Worm (Caenorhabditis elegans) whole organism, L1 larva: ENCODE data around the gene F40G9.8.

Source experiments
- C16A3.4 ChIP-seq: fragments of 150-350 bp; optimal IDR thresholded peaks from 2 replicates; lab custom pipeline; 2014; ENCODE audit warnings: missing biosample characterization, missing genetic modification characterization
- C34B4.2 ChIP-seq: sonication (generic microtip); optimal IDR thresholded peaks from 2 replicates; lab custom pipeline; 2017; ENCODE audit warnings: mild to moderate bottlenecking, missing genetic modification characterization, missing compliant biosample characterization
- Y116A8C.19 ChIP-seq: sonication (generic microtip); optimal IDR thresholded peaks from 2 replicates; lab custom pipeline; 2016; ENCODE audit warnings: missing compliant biosample characterization, missing genetic modification characterization, borderline replicate concordance
- aly-2 ChIP-seq: fragments of 150-350 bp; optimal IDR thresholded peaks from 2 replicates; lab custom pipeline; 2014; ENCODE audit warnings: missing biosample characterization, missing genetic modification characterization
- ama-1 ChIP-seq: fragments of 150-350 bp; optimal IDR thresholded peaks from 2 replicates; lab custom pipeline; 2014
- blmp-1 ChIP-seq: fragments of 150-350 bp; optimal IDR thresholded peaks from 2 replicates; lab custom pipeline; 2014; ENCODE audit warnings: missing biosample characterization, missing genetic modification characterization
- ceh-88 ChIP-seq: fragments of 200-800 bp; sonication (Bioruptor generic); IDR thresholded peaks from 2 replicates; pipeline ENCODE4 v1.3.6; 2022; ENCODE audit warnings: missing genetic modification characterization, missing compliant biosample characterization
- ceh-90 ChIP-seq: sonication (generic microtip); optimal IDR thresholded peaks from 2 replicates; lab custom pipeline; 2016; ENCODE audit warnings: missing genetic modification characterization, missing compliant biosample characterization
- ces-1 ChIP-seq: fragments of 150-350 bp; optimal IDR thresholded peaks from 2 replicates; lab custom pipeline; 2014; ENCODE audit warnings: missing biosample characterization, missing genetic modification reagents, missing genetic modification characterization
- dpl-1 ChIP-seq, 3 experiments: fragments of 150-350 bp in 2 of 3; sonication (generic microtip) in 1 of 3; optimal IDR thresholded peaks; 2 replicates each; lab custom pipeline; 2014 to 2017; ENCODE audit warnings: missing biosample characterization in 3 of 3, missing genetic modification characterization in 3 of 3, missing genetic modification reagents in 3 of 3
- dsc-1 ChIP-seq: sonication (generic microtip); optimal IDR thresholded peaks from 2 replicates; lab custom pipeline; 2016; ENCODE audit warnings: mild to moderate bottlenecking, missing genetic modification characterization, missing compliant biosample characterization
- efl-1 ChIP-seq, 4 experiments: fragments of 150-350 bp; optimal IDR thresholded peaks in 3 of 4; peaks in 1 of 4; 1 replicate in 1 of 4; 2 replicates in 3 of 4; lab custom pipeline; 2014; ENCODE audit warnings: missing biosample characterization in 2 of 4, missing genetic modification characterization in 2 of 4, missing genetic modification reagents in 2 of 4
- efl-3 ChIP-seq: fragments of 200-800 bp; sonication (Bioruptor generic); optimal IDR thresholded peaks from 2 replicates; lab custom pipeline; 2018; ENCODE audit warnings: mild to moderate bottlenecking, missing genetic modification characterization, missing compliant biosample characterization
- elt-2 ChIP-seq: sonication (generic microtip); optimal IDR thresholded peaks from 2 replicates; lab custom pipeline; 2016; ENCODE audit warnings: missing genetic modification characterization, mild to moderate bottlenecking, inconsistent platforms, missing compliant biosample characterization, missing genetic modification reagents
- elt-3 ChIP-seq, 6 experiments: fragments of 150-350 bp in 1 of 6; sonication (generic microtip); optimal IDR thresholded peaks; 2 replicates each; lab custom pipeline; 2017 to 2018; ENCODE audit warnings: missing biosample characterization in 6 of 6, missing genetic modification characterization in 6 of 6, inconsistent platforms in 1 of 6
- ets-5 ChIP-seq: fragments of 200-800 bp; sonication (Bioruptor generic); IDR thresholded peaks from 2 replicates; pipeline ENCODE4 v1.3.6; 2022; ENCODE audit warnings: missing genetic modification characterization, missing compliant biosample characterization
- fkh-10 ChIP-seq: sonication (generic microtip); optimal IDR thresholded peaks from 2 replicates; lab custom pipeline; 2017; ENCODE audit warnings: missing biosample characterization, missing genetic modification reagents, missing genetic modification characterization
- fkh-4 ChIP-seq: sonication (generic microtip); optimal IDR thresholded peaks from 2 replicates; lab custom pipeline; 2016; ENCODE audit warnings: missing compliant biosample characterization, missing genetic modification characterization, borderline replicate concordance
- fkh-8 ChIP-seq: sonication (generic microtip); optimal IDR thresholded peaks from 2 replicates; lab custom pipeline; 2016; ENCODE audit warnings: mild to moderate bottlenecking, missing genetic modification characterization, missing compliant biosample characterization
- fos-1 ChIP-seq: fragments of 150-350 bp; optimal IDR thresholded peaks from 2 replicates; lab custom pipeline; 2014; ENCODE audit warnings: missing biosample characterization, missing genetic modification characterization
- irx-1 ChIP-seq: sonication (generic microtip); optimal IDR thresholded peaks from 2 replicates; lab custom pipeline; 2016; ENCODE audit warnings: missing genetic modification characterization, missing compliant biosample characterization
- isw-1 ChIP-seq: fragments of 200-800 bp; sonication (Bioruptor generic); IDR thresholded peaks from 2 replicates; pipeline ENCODE4 v1.3.6; 2022; ENCODE audit warnings: missing genetic modification characterization, missing compliant biosample characterization
- jun-1 ChIP-seq: fragments of 150-350 bp; optimal IDR thresholded peaks from 2 replicates; lab custom pipeline; 2014; ENCODE audit warnings: missing biosample characterization, missing genetic modification reagents, missing genetic modification characterization
- lin-13 ChIP-seq: fragments of 150-350 bp; optimal IDR thresholded peaks from 2 replicates; lab custom pipeline; 2014; ENCODE audit warnings: missing biosample characterization, missing genetic modification reagents, missing genetic modification characterization
- lin-14 ChIP-seq: fragments of 200-800 bp; sonication (Bioruptor generic); optimal IDR thresholded peaks from 2 replicates; lab custom pipeline; 2018; ENCODE audit warnings: mild to moderate bottlenecking, missing genetic modification characterization, moderate library complexity, missing compliant biosample characterization
- lin-35 ChIP-seq, 2 experiments: fragments of 150-350 bp; optimal IDR thresholded peaks; 2 replicates each; lab custom pipeline; 2014; ENCODE audit warnings: missing biosample characterization in 2 of 2, missing genetic modification characterization in 2 of 2, missing genetic modification reagents in 2 of 2
- lin-39 ChIP-seq: fragments of 150-350 bp; optimal IDR thresholded peaks from 2 replicates; lab custom pipeline; 2014; ENCODE audit warnings: missing biosample characterization, missing genetic modification reagents, missing genetic modification characterization
- lir-3 ChIP-seq: sonication (generic microtip); optimal IDR thresholded peaks from 2 replicates; lab custom pipeline; 2016; ENCODE audit warnings: mild to moderate bottlenecking, missing genetic modification characterization, moderate library complexity, missing compliant biosample characterization; ENCODE audit not compliant: poor library complexity
- lsy-2 ChIP-seq, 2 experiments: fragments of 150-350 bp; optimal IDR thresholded peaks; 2 replicates each; lab custom pipeline; 2014; ENCODE audit warnings: missing biosample characterization in 2 of 2, missing genetic modification characterization in 2 of 2
- mdl-1 ChIP-seq, 2 experiments: fragments of 150-350 bp; optimal IDR thresholded peaks; 2 replicates each; lab custom pipeline; 2014 to 2017; ENCODE audit warnings: missing biosample characterization in 2 of 2, missing genetic modification characterization in 2 of 2, inconsistent platforms in 1 of 2
- mef-2 ChIP-seq: fragments of 150-350 bp; optimal IDR thresholded peaks from 2 replicates; lab custom pipeline; 2014; ENCODE audit warnings: missing biosample characterization, missing genetic modification characterization
- nhr-12 ChIP-seq: sonication (generic microtip); optimal IDR thresholded peaks from 2 replicates; lab custom pipeline; 2017; ENCODE audit warnings: missing biosample characterization, missing genetic modification characterization
- nhr-19 ChIP-seq: fragments of 200-800 bp; sonication (Bioruptor generic); conservative IDR thresholded peaks from 2 replicates; pipeline ENCODE4 v1.3.6; 2022; ENCODE audit warnings: missing genetic modification characterization, missing compliant biosample characterization
- nhr-28 ChIP-seq: fragments of 150-350 bp; optimal IDR thresholded peaks from 2 replicates; lab custom pipeline; 2014; ENCODE audit warnings: missing biosample characterization, missing genetic modification characterization
- nhr-71 ChIP-seq: sonication (generic microtip); optimal IDR thresholded peaks from 2 replicates; lab custom pipeline; 2016; ENCODE audit warnings: mild to moderate bottlenecking, missing genetic modification characterization, moderate library complexity, missing compliant biosample characterization
- nhr-76 ChIP-seq: sonication (generic microtip); optimal IDR thresholded peaks from 2 replicates; lab custom pipeline; 2017; ENCODE audit warnings: missing biosample characterization, missing genetic modification characterization
- nhr-84 ChIP-seq: sonication (generic microtip); optimal IDR thresholded peaks from 2 replicates; lab custom pipeline; 2017; ENCODE audit warnings: missing biosample characterization, missing genetic modification characterization
- nhr-90 ChIP-seq: sonication (generic microtip); optimal IDR thresholded peaks from 2 replicates; lab custom pipeline; 2016; ENCODE audit warnings: mild to moderate bottlenecking, missing genetic modification characterization, missing compliant biosample characterization; ENCODE audit not compliant: poor library complexity
- pag-3 ChIP-seq: sonication (generic microtip); optimal IDR thresholded peaks from 2 replicates; lab custom pipeline; 2017; ENCODE audit warnings: missing genetic modification characterization, mild to moderate bottlenecking, missing compliant biosample characterization, antibody characterized with exemption, borderline replicate concordance; ENCODE audit not compliant: insufficient read depth
- pax-3 ChIP-seq: fragments of 200-800 bp; sonication (Bioruptor generic); optimal IDR thresholded peaks from 2 replicates; lab custom pipeline; 2018; ENCODE audit warnings: mild to moderate bottlenecking, missing genetic modification characterization, moderate library complexity, missing compliant biosample characterization
- rnt-1 ChIP-seq: sonication (generic microtip); optimal IDR thresholded peaks from 2 replicates; lab custom pipeline; 2016; ENCODE audit warnings: mild to moderate bottlenecking, missing genetic modification characterization, moderate library complexity, missing compliant biosample characterization
- snu-23 ChIP-seq: sonication (generic microtip); optimal IDR thresholded peaks from 2 replicates; lab custom pipeline; 2016; ENCODE audit warnings: missing genetic modification characterization, missing compliant biosample characterization
- sptf-1 ChIP-seq: fragments of 150-350 bp; optimal IDR thresholded peaks from 2 replicates; lab custom pipeline; 2014; ENCODE audit warnings: missing biosample characterization, missing genetic modification characterization
- sup-37 ChIP-seq: fragments of 200-800 bp; sonication (Bioruptor generic); optimal IDR thresholded peaks from 2 replicates; lab custom pipeline; 2018; ENCODE audit warnings: mild to moderate bottlenecking, missing genetic modification characterization, missing compliant biosample characterization
- swsn-7 ChIP-seq: sonication (generic microtip); optimal IDR thresholded peaks from 2 replicates; lab custom pipeline; 2016; ENCODE audit warnings: missing genetic modification characterization, missing compliant biosample characterization
- tbx-2 ChIP-seq: sonication (generic microtip); optimal IDR thresholded peaks from 2 replicates; lab custom pipeline; 2016; ENCODE audit warnings: missing genetic modification characterization, missing compliant biosample characterization
- unc-130 ChIP-seq: fragments of 150-350 bp; optimal IDR thresholded peaks from 2 replicates; lab custom pipeline; 2017; ENCODE audit warnings: missing biosample characterization, missing genetic modification characterization, inconsistent platforms
- unc-98 ChIP-seq: fragments of 200-800 bp; sonication (Bioruptor generic); IDR thresholded peaks from 2 replicates; pipeline ENCODE4 v1.3.6; 2022; ENCODE audit warnings: missing genetic modification characterization, missing compliant biosample characterization
- vab-15 ChIP-seq: sonication (generic microtip); optimal IDR thresholded peaks from 2 replicates; lab custom pipeline; 2017; ENCODE audit warnings: missing genotype, mild to moderate bottlenecking, missing genetic modification characterization, missing compliant biosample characterization
- zip-4 ChIP-seq: fragments of 200-800 bp; sonication (Bioruptor generic); optimal IDR thresholded peaks from 2 replicates; lab custom pipeline; 2018; ENCODE audit warnings: mild to moderate bottlenecking, missing genetic modification characterization, moderate library complexity, missing compliant biosample characterization
- ztf-11 ChIP-seq, 2 experiments: sonication (generic microtip); optimal IDR thresholded peaks; 2 replicates each; lab custom pipeline; 2016 to 2017; ENCODE audit warnings: missing genetic modification characterization in 2 of 2, missing biosample characterization in 1 of 2, missing compliant biosample characterization in 1 of 2
- ztf-4 ChIP-seq: fragments of 150-350 bp; optimal IDR thresholded peaks from 2 replicates; lab custom pipeline; 2014; ENCODE audit warnings: missing biosample characterization, missing genetic modification characterization

F40G9.8 gene

DNA sequence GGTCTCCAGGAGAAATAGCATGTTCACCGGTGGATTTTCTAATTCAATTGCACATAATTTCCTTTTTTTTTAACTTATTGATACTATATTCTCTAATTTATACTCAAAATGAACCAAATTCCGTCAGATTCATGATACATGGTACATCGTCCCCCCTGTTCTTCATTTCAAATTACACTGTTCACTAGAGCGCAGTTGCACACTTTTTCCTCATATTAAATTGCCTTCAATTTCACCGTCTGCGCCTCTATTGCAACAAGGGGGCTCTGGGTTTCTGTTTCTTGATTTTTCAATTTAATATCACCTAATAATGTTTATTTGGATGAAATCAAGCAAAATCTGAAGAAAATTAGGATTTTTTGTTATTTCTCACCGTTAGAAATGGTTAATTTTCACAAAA lies 33.0 kb downstream of the F40G9.8 start:
- no peak for TF ChIP-seq fos-1
- TF ChIP-seq pax-3 (tag; lab: Kevin White, UChicago) = no peak
- peak; percentile 77 for TF ChIP-seq lin-14 (GFP tag; lab: Kevin White, UChicago)
- TF ChIP-seq efl-3 (GFP tag; lab: Kevin White, UChicago) = no peak
- no peak for TF ChIP-seq mdl-1 (tag; optimal IDR thresholded peaks at IDR 0.05; lab: Kevin White, UChicago)
- TF ChIP-seq unc-130 = peak; percentile 27
- TF ChIP-seq elt-3 (tag; optimal IDR thresholded peaks at IDR 0.05; lab: Kevin White, UChicago) = no peak
- peak; percentile 71 for TF ChIP-seq C16A3.4 (tag; lab: Kevin White, UChicago)
- no peak for TF ChIP-seq ztf-4
- peak; percentile 1 for TF ChIP-seq elt-2 (tag; lab: Kevin White, UChicago)
- TF ChIP-seq fkh-4 (tag; lab: Kevin White, UChicago) = no peak
- TF ChIP-seq nhr-76 (tag; lab: Kevin White, UChicago) = no peak
- TF ChIP-seq isw-1 = no peak; the same call in 1 of the 2 replicates
- TF ChIP-seq sptf-1 (tag; lab: Kevin White, UChicago) = no peak
- TF ChIP-seq lin-39 = no peak
- TF ChIP-seq lsy-2 (tag; optimal IDR thresholded peaks at IDR 0.05; lab: Kevin White, UChicago) = peak; percentile 64 to 82
- TF ChIP-seq swsn-7 (tag; lab: Kevin White, UChicago) = peak; percentile 50
- peak; percentile 37 for TF ChIP-seq dsc-1 (tag; lab: Kevin White, UChicago)
- TF ChIP-seq fkh-10 (GFP tag; lab: Kevin White, UChicago) = no peak
- TF ChIP-seq nhr-19 (GFP tag; lab: Robert Waterston, UW) = peak; percentile 15; the same call in 1 of the 2 replicates
- TF ChIP-seq aly-2 = no peak
- TF ChIP-seq lin-35 (GFP tag; optimal IDR thresholded peaks at IDR 0.05; lab: Kevin White, UChicago) = peak; percentile 68 to 72
- TF ChIP-seq blmp-1 = peak; percentile 42
- TF ChIP-seq nhr-90 (tag; lab: Kevin White, UChicago) = no peak
- peak; percentile 61 for TF ChIP-seq nhr-71 (tag; lab: Kevin White, UChicago)
- TF ChIP-seq lir-3 (tag; lab: Kevin White, UChicago) = peak; percentile 34
- no peak for TF ChIP-seq ztf-11 (tag; optimal IDR thresholded peaks at IDR 0.05; lab: Kevin White, UChicago)
- no peak for TF ChIP-seq ets-5
- no peak for TF ChIP-seq C34B4.2 (tag; lab: Kevin White, UChicago)
- TF ChIP-seq efl-1 (optimal IDR thresholded peaks at IDR 0.05; lab: Kevin White, UChicago) = peak; percentile 65 to 67
- peak; percentile 64 to 94 for TF ChIP-seq efl-1 (GFP tag; optimal IDR thresholded peaks at IDR 0.05 in 1 of 2; lab: Kevin White, UChicago)
- no peak for TF ChIP-seq ama-1 (lab: Kevin White, UChicago)
- no peak for TF ChIP-seq ceh-90
- TF ChIP-seq ceh-88 (GFP tag; lab: Robert Waterston, UW) = no peak
- TF ChIP-seq nhr-28 (tag; lab: Kevin White, UChicago) = no peak
- TF ChIP-seq mef-2 (tag; lab: Kevin White, UChicago) = no peak
- TF ChIP-seq ces-1 (GFP tag; lab: Kevin White, UChicago) = no peak
- no peak for TF ChIP-seq nhr-84
- no peak for TF ChIP-seq pag-3 (tag; lab: Kevin White, UChicago)
- no peak for TF ChIP-seq sup-37
- peak; percentile 9 for TF ChIP-seq tbx-2 (tag; lab: Kevin White, UChicago)
- TF ChIP-seq lin-13 (GFP tag; lab: Kevin White, UChicago) = peak; percentile 53
- TF ChIP-seq dpl-1 (GFP tag; optimal IDR thresholded peaks at IDR 0.05; lab: Kevin White, UChicago) = peak; percentile 32 to 72 (median 60)
- TF ChIP-seq snu-23 (GFP tag; lab: Kevin White, UChicago) = peak; percentile 64
- no peak for TF ChIP-seq Y116A8C.19 (tag; lab: Kevin White, UChicago)
- TF ChIP-seq rnt-1 (tag; lab: Kevin White, UChicago) = peak; percentile 42
- TF ChIP-seq nhr-12 (tag; lab: Kevin White, UChicago) = no peak
- no peak for TF ChIP-seq unc-98 (GFP tag; lab: Robert Waterston, UW)
- peak; percentile 56 for TF ChIP-seq fkh-8 (tag; lab: Kevin White, UChicago)
- peak; percentile 9 for TF ChIP-seq irx-1 (tag; lab: Kevin White, UChicago)
- no peak for TF ChIP-seq jun-1
- TF ChIP-seq zip-4 (GFP tag; lab: Kevin White, UChicago) = no peak
- peak; percentile 89 for TF ChIP-seq vab-15
